Fruit fly (Drosophila melanogaster): ENCODE data around the gene CG13689.

dm6 chr2L:604060-604459, 1.4 kb downstream of the CG13689 start:
- TF ChIP-seq Myc (optimal IDR thresholded peaks at IDR 0.05): no peak
- no peak for TF ChIP-seq h (optimal IDR thresholded peaks at IDR 0.05)
- TF ChIP-seq ttk (optimal IDR thresholded peaks at IDR 0.05): no peak
- no peak for TF ChIP-seq insv (optimal IDR thresholded peaks at IDR 0.05)
